Fruit fly (Drosophila melanogaster): ENCODE measurements around the gene p38c.

DNA sequence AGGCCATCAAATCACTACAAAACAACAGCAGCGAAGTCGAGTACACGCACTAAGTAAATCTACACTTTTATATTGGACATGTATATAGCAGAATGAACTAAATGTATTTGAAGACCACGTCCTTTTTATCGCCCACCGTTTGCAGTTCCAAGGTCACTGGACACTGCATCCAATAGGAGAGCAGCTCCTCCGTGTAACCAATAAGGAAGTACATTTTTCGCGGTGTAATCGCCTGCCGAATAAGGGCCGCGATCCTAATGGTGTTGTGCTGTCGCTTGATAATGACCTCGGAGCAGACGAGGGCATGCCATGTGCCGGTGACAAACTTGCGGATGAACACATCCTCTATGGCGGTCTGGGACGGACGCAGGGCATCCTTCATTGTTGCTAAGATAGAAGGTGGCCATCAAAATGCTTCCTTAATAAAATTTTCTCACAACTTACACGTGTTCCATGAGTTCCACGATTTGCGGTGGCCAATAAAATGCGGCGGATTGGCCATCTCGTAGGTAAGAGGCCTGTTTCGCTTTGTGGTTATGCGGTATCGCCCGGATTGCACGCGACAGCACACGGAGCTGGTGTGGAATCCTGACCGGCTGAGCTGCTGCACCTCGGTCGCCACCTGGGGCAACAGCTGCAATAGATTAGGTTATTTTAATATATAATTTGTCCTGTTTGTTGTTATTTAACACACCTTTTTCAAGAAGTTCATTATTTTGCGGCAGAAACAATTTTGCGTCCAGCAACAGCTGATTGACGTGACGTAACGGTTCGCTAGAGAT is 13.0 kb upstream of the p38c start, which contains the start of gene mRpS24:
- no peak for TF ChIP-seq pan (optimal IDR thresholded peaks at IDR 0.05)
- TF ChIP-seq Hr83 (GFP tag; optimal IDR thresholded peaks at IDR 0.05; ENCODE audit: poor library complexity, severe bottlenecking) = no peak
- no peak for TF ChIP-seq Mio (GFP tag; optimal IDR thresholded peaks at IDR 0.05)
- TF ChIP-seq Hr78 (GFP tag; optimal IDR thresholded peaks at IDR 0.05) = no peak
- TF ChIP-seq br (GFP tag; optimal IDR thresholded peaks at IDR 0.05) = no peak
- no peak for TF ChIP-seq foxo (GFP tag; optimal IDR thresholded peaks at IDR 0.05)
- TF ChIP-seq Abd-B (GFP tag; optimal IDR thresholded peaks at IDR 0.05) = no peak

Data from whole organism, wandering third instar larva.